Worm (Caenorhabditis elegans) whole organism, young adult: ENCODE results near the gene spp-14.

Experiments used
- B0019.2 ChIP-seq: fragments of 200-800 bp; sonication (Bioruptor generic); conservative IDR thresholded peaks from 2 replicates; pipeline ENCODE4 v1.3.6; 2022; ENCODE audit warnings: missing genetic modification reagents, missing genetic modification characterization, missing compliant biosample characterization
- F57C9.4 ChIP-seq: sonication (generic microtip); optimal IDR thresholded peaks from 2 replicates; lab custom pipeline; 2017; ENCODE audit warnings: mild to moderate bottlenecking, missing genetic modification characterization, missing compliant biosample characterization
- K12H6.12 ChIP-seq: fragments of 200-800 bp; sonication (Bioruptor generic); optimal IDR thresholded peaks from 2 replicates; lab custom pipeline; 2018; ENCODE audit warnings: mild to moderate bottlenecking, missing genetic modification characterization, missing compliant biosample characterization
- Y53G8AR.9 ChIP-seq: fragments of 200-800 bp; sonication (Bioruptor generic); conservative IDR thresholded peaks from 2 replicates; pipeline ENCODE4 v1.3.6; 2022; ENCODE audit warnings: missing genetic modification reagents, missing genetic modification characterization, missing compliant biosample characterization
- ceh-58 ChIP-seq: fragments of 200-800 bp; sonication (Bioruptor generic); IDR thresholded peaks from 2 replicates; pipeline ENCODE4 v1.3.6; 2022; ENCODE audit warnings: missing genetic modification characterization, missing compliant biosample characterization
- ceh-91 ChIP-seq: fragments of 200-800 bp; sonication (Bioruptor generic); IDR thresholded peaks from 2 replicates; pipeline ENCODE4 v1.3.6; 2022; ENCODE audit warnings: missing genetic modification reagents, missing genetic modification characterization, missing compliant biosample characterization
- dox-1 ChIP-seq: fragments of 200-800 bp; sonication (Bioruptor generic); IDR thresholded peaks from 2 replicates; pipeline ENCODE4 v1.3.6; 2022; ENCODE audit warnings: missing genetic modification reagents, missing genetic modification characterization, missing compliant biosample characterization
- dpl-1 ChIP-seq: fragments of 150-350 bp; optimal IDR thresholded peaks from 2 replicates; lab custom pipeline; 2014; ENCODE audit warnings: missing biosample characterization, missing genetic modification reagents, missing genetic modification characterization
- him-1 ChIP-seq: sonication (generic microtip); optimal IDR thresholded peaks from 2 replicates; lab custom pipeline; 2016; ENCODE audit warnings: missing genotype, missing genetic modification reagents, missing genetic modification characterization, missing compliant biosample characterization
- lin-26 ChIP-seq: fragments of 200-800 bp; sonication (Bioruptor generic); IDR thresholded peaks from 2 replicates; pipeline ENCODE4 v1.3.6; 2022; ENCODE audit warnings: missing genetic modification reagents, missing genetic modification characterization, missing compliant biosample characterization
- rec-8 ChIP-seq, 2 experiments: sonication (generic microtip); optimal IDR thresholded peaks; 2 replicates each; lab custom pipeline; 2016; ENCODE audit warnings: mild to moderate bottlenecking in 2 of 2, missing genetic modification characterization in 2 of 2, missing genetic modification reagents in 2 of 2, missing genotype in 2 of 2, missing biosample characterization in 1 of 2, missing compliant biosample characterization in 1 of 2, moderate library complexity in 1 of 2
- sea-2 ChIP-seq: fragments of 200-800 bp; sonication (Bioruptor generic); IDR thresholded peaks from 2 replicates; pipeline ENCODE4 v1.3.6; 2022; ENCODE audit warnings: missing genetic modification characterization, missing compliant biosample characterization
- unc-62 ChIP-seq: fragments of 150-350 bp; optimal IDR thresholded peaks from 2 replicates; lab custom pipeline; 2014; ENCODE audit warnings: missing biosample characterization, missing genetic modification reagents, missing genetic modification characterization
- ztf-6 ChIP-seq: fragments of 200-800 bp; sonication (Bioruptor generic); IDR thresholded peaks from 2 replicates; pipeline ENCODE4 v1.3.6; 2022; ENCODE audit warnings: missing genetic modification reagents, missing genetic modification characterization, missing compliant biosample characterization

DNA sequence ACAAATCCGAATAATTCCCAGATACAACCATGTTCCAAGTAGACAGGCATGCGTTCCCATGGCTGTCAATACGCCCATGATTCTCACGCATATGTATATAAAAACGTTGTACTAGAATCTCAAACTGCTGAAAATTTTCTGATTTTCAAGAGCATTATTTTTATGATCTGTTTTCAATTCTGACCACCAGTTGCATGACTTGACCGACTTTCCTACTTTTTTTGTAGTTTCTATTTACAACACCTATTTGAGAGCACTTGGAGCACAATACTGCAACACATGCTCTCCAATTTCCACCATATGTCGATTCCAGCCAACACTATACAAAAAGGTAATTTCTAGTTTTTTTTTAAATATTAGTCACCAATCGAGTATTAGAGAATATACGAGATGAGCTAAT is 18.2 kb downstream of the spp-14 start, which contains the start of gene ref-2:
- TF ChIP-seq dpl-1 (GFP tag; lab: Kevin White, UChicago) = no peak
- no peak for TF ChIP-seq Y53G8AR.9 (GFP tag; lab: Robert Waterston, UW)
- TF ChIP-seq rec-8 (tag; optimal IDR thresholded peaks at IDR 0.05; lab: Kevin White, UChicago) = no peak
- TF ChIP-seq F57C9.4 (tag; lab: Kevin White, UChicago) = no peak
- TF ChIP-seq sea-2 (GFP tag; lab: Robert Waterston, UW) = no peak
- TF ChIP-seq lin-26 = no peak
- no peak for TF ChIP-seq K12H6.12 (tag; lab: Kevin White, UChicago)
- TF ChIP-seq B0019.2 (GFP tag; lab: Robert Waterston, UW) = no peak
- TF ChIP-seq dox-1 (GFP tag; lab: Robert Waterston, UW) = no peak
- TF ChIP-seq ceh-91 = no peak
- no peak for TF ChIP-seq ztf-6 (GFP tag; lab: Robert Waterston, UW)
- TF ChIP-seq him-1 = no peak
- no peak for TF ChIP-seq ceh-58 (GFP tag; lab: Robert Waterston, UW)
- TF ChIP-seq unc-62 (GFP tag; lab: Kevin White, UChicago) = no peak
